Worm (Caenorhabditis elegans): ENCODE results near the gene Y17D7B.10.

The Y17D7B.10 gene

DNA sequence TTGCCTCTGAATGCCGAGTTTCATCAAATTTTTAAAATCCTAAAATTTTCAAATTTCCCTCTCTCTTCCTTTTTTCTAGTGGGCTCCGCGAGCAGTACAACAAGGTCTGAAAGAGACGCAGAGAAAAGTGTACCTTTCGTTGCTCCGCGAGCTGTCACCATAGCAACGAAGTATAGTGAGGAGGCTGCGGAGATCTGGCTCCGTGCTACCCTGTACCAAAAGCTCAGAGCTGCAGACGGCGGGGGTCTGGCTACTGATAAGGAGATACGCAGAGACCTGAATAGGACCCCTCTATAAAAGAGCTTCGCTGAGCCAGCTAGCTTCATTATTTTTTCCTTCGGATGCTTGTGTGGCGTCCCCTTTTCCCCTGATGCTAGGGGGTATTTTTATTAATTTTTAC lies at the start of gene Y17D7B.10:
Y17D7B.10 (plus strand) TSS at position 243 of the 400 bp plus-strand sequence.
- no peak for TF ChIP-seq K09A11.1 (tag; optimal IDR thresholded peaks at IDR 0.05; ENCODE audit: insufficient read depth)
- no peak for TF ChIP-seq ceh-31 (tag; optimal IDR thresholded peaks at IDR 0.05)
- no peak for TF ChIP-seq lim-6 (tag; optimal IDR thresholded peaks at IDR 0.05)
- no peak for TF ChIP-seq npax-4 (tag; optimal IDR thresholded peaks at IDR 0.05)

DNA sequence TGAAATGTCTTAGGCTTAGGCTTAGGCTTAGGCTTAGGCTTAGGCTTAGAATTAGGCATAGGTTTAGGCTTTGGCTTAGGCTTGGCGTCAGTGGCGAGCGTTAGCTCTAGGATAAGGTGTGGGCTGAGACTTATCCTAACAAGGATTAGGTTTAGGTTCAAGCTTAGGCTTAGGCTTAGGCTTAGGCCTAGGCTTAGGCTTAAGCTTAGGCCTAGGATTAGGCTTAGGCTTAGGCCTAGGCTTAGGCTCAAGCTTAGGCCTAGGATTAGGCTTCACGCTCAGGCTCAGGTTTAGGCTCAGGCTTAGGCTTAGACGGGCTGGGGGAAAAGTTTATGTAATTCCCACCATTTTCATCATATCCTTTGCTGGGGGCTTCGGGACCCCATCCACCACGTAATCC lies 49.6 kb upstream of the Y17D7B.10 start:
- TF ChIP-seq Y22D7AL.16 (tag; optimal IDR thresholded peaks at IDR 0.05): no peak
- TF ChIP-seq pag-3 (tag; optimal IDR thresholded peaks at IDR 0.05; ENCODE audit: borderline replicate concordance): peak; percentile 12
- peak; percentile 95 for TF ChIP-seq dve-1 (tag; optimal IDR thresholded peaks at IDR 0.05)
- peak; percentile 20 for TF ChIP-seq mec-3 (tag; optimal IDR thresholded peaks at IDR 0.05; ENCODE audit: borderline replicate concordance)
- no peak for TF ChIP-seq F13H6.1 (tag; optimal IDR thresholded peaks at IDR 0.05)

- TF ChIP-seq madf-2 (tag; optimal IDR thresholded peaks at IDR 0.05) (no peak), zip-5 (tag; optimal IDR thresholded peaks at IDR 0.05) (no peak), fkh-10 (GFP tag; optimal IDR thresholded peaks at IDR 0.05) (no peak), elt-2 (tag; optimal IDR thresholded peaks at IDR 0.05) (peak; percentile 80), nhr-11 (tag; optimal IDR thresholded peaks at IDR 0.05) (no peak), pha-4 (tag; optimal IDR thresholded peaks at IDR 0.05) (no peak)
These were observed 49.1 kb upstream of the Y17D7B.10 start, which contains the start of gene scl-20 for ce11 chrV:18734381-18734780. Gene scl-20 (minus strand): TSS chrV:18734481.

ce11 chrV:18737646-18738045 lies 45.9 kb upstream of the Y17D7B.10 start:
- TF ChIP-seq unc-3 (GFP tag; conservative IDR thresholded peaks at IDR 0.05) (no peak), unc-3 (tag; optimal IDR thresholded peaks at IDR 0.05) (no peak), pha-4 (tag; optimal IDR thresholded peaks at IDR 0.05) (no peak), ceh-34 (tag; optimal IDR thresholded peaks at IDR 0.05) (no peak), ceh-24 (tag; optimal IDR thresholded peaks at IDR 0.05) (no peak), ceh-2 (tag; optimal IDR thresholded peaks at IDR 0.05) (no peak), sox-4 (tag; optimal IDR thresholded peaks at IDR 0.05) (no peak), hlh-30 (tag; optimal IDR thresholded peaks at IDR 0.05; ENCODE audit: insufficient read depth) (no peak), C08G9.2 (tag; optimal IDR thresholded peaks at IDR 0.05) (no peak), K09A11.1 (tag; optimal IDR thresholded peaks at IDR 0.05; ENCODE audit: insufficient read depth) (no peak), sdc-2 (tag; optimal IDR thresholded peaks at IDR 0.05) (no peak), nhr-11 (tag; optimal IDR thresholded peaks at IDR 0.05) (no peak), ama-1 (optimal IDR thresholded peaks at IDR 0.05) (no peak), ztf-16 (tag; optimal IDR thresholded peaks at IDR 0.05) (no peak), zip-5 (tag; optimal IDR thresholded peaks at IDR 0.05) (no peak), ceh-48 (tag; optimal IDR thresholded peaks at IDR 0.05) (no peak), fkh-10 (GFP tag; optimal IDR thresholded peaks at IDR 0.05) (no peak), lim-6 (tag; optimal IDR thresholded peaks at IDR 0.05) (no peak)

- TF ChIP-seq hlh-8 (tag; optimal IDR thresholded peaks at IDR 0.05): no peak
- no peak for TF ChIP-seq ceh-34 (tag; optimal IDR thresholded peaks at IDR 0.05)
- TF ChIP-seq pat-9 (tag; optimal IDR thresholded peaks at IDR 0.05): no peak
- no peak for TF ChIP-seq ceh-9 (tag; optimal IDR thresholded peaks at IDR 0.05)
- TF ChIP-seq eyg-1 (tag; optimal IDR thresholded peaks at IDR 0.05): no peak
- TF ChIP-seq ceh-2 (tag; optimal IDR thresholded peaks at IDR 0.05): no peak
- no peak for TF ChIP-seq tbx-7 (tag; optimal IDR thresholded peaks at IDR 0.05)
- no peak for TF ChIP-seq zip-5 (tag; optimal IDR thresholded peaks at IDR 0.05)
- no peak for TF ChIP-seq ztf-16 (tag; optimal IDR thresholded peaks at IDR 0.05)
- no peak for TF ChIP-seq ceh-14 (tag; optimal IDR thresholded peaks at IDR 0.05)
- TF ChIP-seq fax-1 (tag; optimal IDR thresholded peaks at IDR 0.05): no peak
- TF ChIP-seq hlh-13 (GFP tag; optimal IDR thresholded peaks at IDR 0.05): no peak
- no peak for TF ChIP-seq K02D7.2 (tag; optimal IDR thresholded peaks at IDR 0.05)
- no peak for TF ChIP-seq K09A11.1 (tag; optimal IDR thresholded peaks at IDR 0.05; ENCODE audit: insufficient read depth)
- TF ChIP-seq ceh-45 (GFP tag; IDR thresholded peaks at IDR 0.05): no peak
- TF ChIP-seq ceh-31 (tag; optimal IDR thresholded peaks at IDR 0.05): no peak
These were observed 41.4 kb upstream of the Y17D7B.10 start, which contains the start of gene clec-250 for ce11 chrV:18742108-18742507. Gene clec-250 (minus strand): TSS chrV:18742208.
